Worm (Caenorhabditis elegans) whole organism, L4/young adult: ENCODE measurements around the gene C27F2.9.

ENCODE experiments used
- W03F9.2 ChIP-seq: fragments of 150-350 bp; optimal IDR thresholded peaks from 2 replicates; lab custom pipeline; 2014; ENCODE audit warnings: missing biosample characterization, missing genetic modification characterization
- dao-5 ChIP-seq: sonication (generic microtip); optimal IDR thresholded peaks from 2 replicates; lab custom pipeline; 2016; ENCODE audit warnings: missing genotype, missing genetic modification characterization, moderate library complexity, missing compliant biosample characterization
- him-1 ChIP-seq: sonication (generic microtip); optimal IDR thresholded peaks from 2 replicates; lab custom pipeline; 2016; ENCODE audit warnings: missing genotype, missing genetic modification reagents, missing genetic modification characterization, missing compliant biosample characterization

ce11 chrIII:4952970-4953369 lies 9.9 kb downstream of the C27F2.9 start:
- TF ChIP-seq dao-5 (tag; lab: Kevin White, UChicago) = no peak
- no peak for TF ChIP-seq him-1 (tag; lab: Kevin White, UChicago)
- no peak for TF ChIP-seq W03F9.2
